Worm (Caenorhabditis elegans): ENCODE results near the gene Y39A3A.4.

DNA sequence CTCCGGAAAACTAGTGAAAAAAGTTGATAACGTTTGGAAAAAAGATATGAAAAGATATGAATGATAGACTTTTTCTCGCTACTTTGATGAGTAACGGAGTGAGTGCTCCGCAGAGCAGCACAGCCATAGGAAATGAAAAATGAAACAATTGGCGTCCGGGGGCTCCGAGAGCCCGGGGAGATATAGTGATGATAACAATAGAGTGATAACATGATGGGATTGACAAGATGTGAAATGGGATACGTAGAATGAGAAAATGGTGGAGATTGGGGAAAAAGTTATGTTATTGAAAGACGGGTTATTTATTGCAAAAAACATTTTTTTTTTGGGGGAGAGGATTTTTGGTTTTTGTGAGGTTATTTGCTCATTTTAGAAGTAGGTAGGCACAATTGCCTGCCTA lies 48.9 kb downstream of the Y39A3A.4 start:
- no peak for TF ChIP-seq klf-2 (GFP tag; conservative IDR thresholded peaks at IDR 0.05)
- no peak for TF ChIP-seq T22C8.4 (GFP tag; IDR thresholded peaks at IDR 0.05)
- no peak for TF ChIP-seq ref-1 (GFP tag; conservative IDR thresholded peaks at IDR 0.05)
- no peak for TF ChIP-seq cog-1 (tag; optimal IDR thresholded peaks at IDR 0.05)
- TF ChIP-seq flt-1 (GFP tag; IDR thresholded peaks at IDR 0.05): no peak
- no peak for TF ChIP-seq med-1 (GFP tag; optimal IDR thresholded peaks at IDR 0.05; ENCODE audit: insufficient read depth)
- no peak for TF ChIP-seq ztf-23 (GFP tag; IDR thresholded peaks at IDR 0.05)
